Fruit fly (Drosophila melanogaster) whole organism, embryonic: ENCODE measurements around the gene Bem46.

Experiments
- Blimp-1 ChIP-seq: fragments of 200-800 bp; sonication (Bioruptor generic); optimal IDR thresholded peaks from 3 replicates; lab custom pipeline; 2018; ENCODE audit warnings: missing biosample characterization, missing genetic modification characterization, mild to moderate bottlenecking, moderate library complexity, missing genetic modification reagents
- Bteb2 ChIP-seq: fragments of 200-800 bp; sonication (Bioruptor generic); optimal IDR thresholded peaks from 2 replicates; lab custom pipeline; 2016; ENCODE audit warnings: missing biosample characterization, missing genetic modification characterization
- CG10267 ChIP-seq: fragments of 200-800 bp; sonication (Bioruptor generic); optimal IDR thresholded peaks from 2 replicates; lab custom pipeline; 2018; ENCODE audit warnings: missing biosample characterization, mild to moderate bottlenecking, missing genetic modification characterization, moderate library complexity
- CG14441 ChIP-seq: fragments of 200-800 bp; sonication (Bioruptor generic); IDR thresholded peaks from 2 replicates; pipeline ENCODE4 v1.3.6; 2022; ENCODE audit warnings: missing biosample characterization, missing genetic modification characterization
- CG15601 ChIP-seq: fragments of 200-800 bp; sonication (Bioruptor generic); optimal IDR thresholded peaks from 3 replicates; lab custom pipeline; 2019; ENCODE audit warnings: missing biosample characterization, mild to moderate bottlenecking, missing genetic modification characterization, moderate library complexity
- CG16813 ChIP-seq: fragments of 200-800 bp; sonication (Bioruptor generic); IDR thresholded peaks from 3 replicates; pipeline ENCODE4 v1.3.6; 2022; ENCODE audit warnings: missing biosample characterization, missing genetic modification characterization; ENCODE audit not compliant: partially characterized antibody
- CG17186 ChIP-seq: fragments of 200-800 bp; sonication (Bioruptor generic); optimal IDR thresholded peaks from 3 replicates; lab custom pipeline; 2017; ENCODE audit warnings: missing biosample characterization, missing genetic modification reagents, missing genetic modification characterization
- CG17612 ChIP-seq: fragments of 200-800 bp; sonication (Bioruptor generic); IDR thresholded peaks from 2 replicates; pipeline ENCODE4 v1.3.6; 2022; ENCODE audit warnings: missing biosample characterization, missing genetic modification characterization
- CG2116 ChIP-seq: fragments of 200-800 bp; sonication (Bioruptor generic); optimal IDR thresholded peaks from 3 replicates; lab custom pipeline; 2018; ENCODE audit warnings: missing biosample characterization, mild to moderate bottlenecking, missing genetic modification characterization
- CG30431 ChIP-seq: fragments of 200-800 bp; sonication (Bioruptor generic); optimal IDR thresholded peaks from 2 replicates; lab custom pipeline; 2017; ENCODE audit warnings: missing biosample characterization, missing genetic modification characterization
- CG34376 ChIP-seq: fragments of 200-800 bp; sonication (Bioruptor generic); optimal IDR thresholded peaks from 2 replicates; lab custom pipeline; 2018; ENCODE audit warnings: missing biosample characterization, mild to moderate bottlenecking, missing genetic modification characterization
- CG4424 ChIP-seq: fragments of 200-800 bp; sonication (Bioruptor generic); optimal IDR thresholded peaks from 3 replicates; lab custom pipeline; 2016; ENCODE audit warnings: missing biosample characterization, missing genetic modification characterization
- CG6175 ChIP-seq: fragments of 200-800 bp; sonication (Bioruptor generic); IDR thresholded peaks from 3 replicates; pipeline ENCODE4 v1.3.6; 2022; ENCODE audit warnings: missing biosample characterization, missing genetic modification characterization
- CG8944 ChIP-seq: fragments of 200-800 bp; sonication (Bioruptor generic); optimal IDR thresholded peaks from 3 replicates; lab custom pipeline; 2016; ENCODE audit warnings: missing biosample characterization, missing genetic modification characterization
- CG9797 ChIP-seq: fragments of 200-800 bp; sonication (Bioruptor generic); optimal IDR thresholded peaks from 3 replicates; lab custom pipeline; 2018; ENCODE audit warnings: missing biosample characterization, mild to moderate bottlenecking, missing genetic modification characterization
- H15 ChIP-seq: fragments of 200-800 bp; sonication (Bioruptor generic); IDR thresholded peaks from 3 replicates; pipeline ENCODE4 v1.3.6; 2022; ENCODE audit warnings: missing biosample characterization, missing genetic modification characterization
- HLH4C ChIP-seq: fragments of 200-800 bp; sonication (Bioruptor generic); IDR thresholded peaks from 3 replicates; pipeline ENCODE4 v1.3.6; 2022; ENCODE audit warnings: missing biosample characterization, missing genetic modification characterization; ENCODE audit not compliant: partially characterized antibody
- HmgD ChIP-seq: fragments of 200-800 bp; sonication (Bioruptor generic); optimal IDR thresholded peaks from 3 replicates; lab custom pipeline; 2016; ENCODE audit warnings: missing biosample characterization, missing genetic modification characterization
- HmgZ ChIP-seq: fragments of 200-800 bp; sonication (Bioruptor generic); optimal IDR thresholded peaks from 2 replicates; lab custom pipeline; 2018; ENCODE audit warnings: missing biosample characterization, mild to moderate bottlenecking, missing genetic modification characterization
- Lim3 ChIP-seq: fragments of 200-800 bp; sonication (Bioruptor generic); IDR thresholded peaks from 2 replicates; pipeline ENCODE4 v1.3.6; 2022; ENCODE audit warnings: missing biosample characterization, missing genetic modification characterization
- Myb ChIP-seq: fragments of 200-800 bp; sonication (Bioruptor generic); optimal IDR thresholded peaks from 2 replicates; lab custom pipeline; 2016; ENCODE audit warnings: missing biosample characterization, missing genetic modification characterization
- Opbp ChIP-seq: fragments of 200-800 bp; sonication (Bioruptor generic); IDR thresholded peaks from 3 replicates; pipeline ENCODE4 v1.3.6; 2022; ENCODE audit warnings: missing biosample characterization, missing genetic modification characterization; ENCODE audit not compliant: partially characterized antibody
- Sry-β ChIP-seq: fragments of 200-800 bp; sonication (Bioruptor generic); optimal IDR thresholded peaks from 2 replicates; lab custom pipeline; 2018; ENCODE audit warnings: missing biosample characterization, mild to moderate bottlenecking, missing genetic modification characterization, moderate library complexity
- Stat92E ChIP-seq, 3 experiments: fragments of >200 bp in 2 of 3; fragments of 200-800 bp in 1 of 3; sonication (Bioruptor generic) in 1 of 3; optimal IDR thresholded peaks; 2 replicates each; lab custom pipeline; 2017 to 2019; ENCODE audit warnings: missing biosample characterization in 3 of 3, missing genetic modification characterization in 3 of 3, mild to moderate bottlenecking in 1 of 3, moderate library complexity in 1 of 3
- ara ChIP-seq: fragments of 200-800 bp; sonication (Bioruptor generic); IDR thresholded peaks from 2 replicates; pipeline ENCODE4 v1.3.6; 2022; ENCODE audit warnings: missing biosample characterization, missing genetic modification characterization
- ato ChIP-seq: fragments of 200-800 bp; sonication (Bioruptor generic); IDR thresholded peaks from 2 replicates; pipeline ENCODE4 v1.3.6; 2022; ENCODE audit warnings: missing biosample characterization, missing genetic modification characterization; ENCODE audit not compliant: partially characterized antibody
- bbx ChIP-seq: fragments of 200-800 bp; sonication (Bioruptor generic); IDR thresholded peaks from 2 replicates; pipeline ENCODE4 v1.3.6; 2022; ENCODE audit warnings: missing biosample characterization, missing genetic modification characterization; ENCODE audit not compliant: partially characterized antibody
- crc ChIP-seq: fragments of 200-800 bp; sonication (Bioruptor generic); optimal IDR thresholded peaks from 2 replicates; lab custom pipeline; 2016; ENCODE audit warnings: missing biosample characterization, missing genetic modification characterization
- crp ChIP-seq, 2 experiments: fragments of 200-800 bp; sonication (Bioruptor generic); optimal IDR thresholded peaks; 2 replicates in 1 of 2; 3 replicates in 1 of 2; lab custom pipeline; 2017; ENCODE audit warnings: missing biosample characterization in 2 of 2, missing genetic modification characterization in 2 of 2, mild to moderate bottlenecking in 1 of 2, moderate library complexity in 1 of 2
- dan ChIP-seq: fragments of 200-800 bp; sonication (Bioruptor generic); IDR thresholded peaks from 2 replicates; pipeline ENCODE4 v1.3.6; 2022; ENCODE audit warnings: missing biosample characterization, missing genetic modification characterization
- disco-r ChIP-seq: fragments of 200-800 bp; sonication (Bioruptor generic); optimal IDR thresholded peaks from 2 replicates; lab custom pipeline; 2016; ENCODE audit warnings: missing biosample characterization, missing genetic modification characterization
- ewg ChIP-seq: fragments of 200-800 bp; sonication (Bioruptor generic); optimal IDR thresholded peaks from 3 replicates; lab custom pipeline; 2017; ENCODE audit warnings: mild to moderate bottlenecking, missing biosample characterization, missing genetic modification reagents, missing genetic modification characterization
- exex ChIP-seq: fragments of 200-800 bp; sonication (Bioruptor generic); optimal IDR thresholded peaks from 4 replicates; lab custom pipeline; 2018; ENCODE audit warnings: missing biosample characterization, mild to moderate bottlenecking, missing genetic modification characterization, moderate library complexity
- gcm ChIP-seq: fragments of 200-800 bp; sonication (Bioruptor generic); optimal IDR thresholded peaks from 2 replicates; lab custom pipeline; 2019; ENCODE audit warnings: missing biosample characterization, mild to moderate bottlenecking, missing genetic modification characterization, moderate library complexity
- hb ChIP-seq: fragments of 200-800 bp; sonication (Bioruptor generic); IDR thresholded peaks from 3 replicates; pipeline ENCODE4 v1.3.6; 2022; ENCODE audit warnings: missing biosample characterization, missing genetic modification characterization; ENCODE audit not compliant: partially characterized antibody
- hbn ChIP-seq: fragments of 200-800 bp; sonication (Bioruptor generic); IDR thresholded peaks from 2 replicates; pipeline ENCODE4 v1.3.6; 2022; ENCODE audit warnings: missing biosample characterization, missing genetic modification characterization; ENCODE audit not compliant: partially characterized antibody
- inv ChIP-seq: fragments of 200-800 bp; sonication (Bioruptor generic); IDR thresholded peaks from 2 replicates; pipeline ENCODE4 v1.3.6; 2022; ENCODE audit warnings: missing biosample characterization, missing genetic modification characterization; ENCODE audit not compliant: partially characterized antibody
- jigr1 ChIP-seq: fragments of 200-800 bp; sonication (Bioruptor generic); IDR thresholded peaks from 3 replicates; pipeline ENCODE4 v1.3.6; 2022; ENCODE audit warnings: missing biosample characterization, missing genetic modification characterization
- lbe ChIP-seq: fragments of 200-800 bp; sonication (Bioruptor generic); optimal IDR thresholded peaks from 2 replicates; lab custom pipeline; 2016; ENCODE audit warnings: missing biosample characterization, mild to moderate bottlenecking, missing genetic modification characterization
- lola ChIP-seq, 3 experiments: fragments of >200 bp in 2 of 3; fragments of 200-800 bp in 1 of 3; sonication (Bioruptor generic) in 1 of 3; optimal IDR thresholded peaks; 2 replicates each; lab custom pipeline; 2017 to 2019; ENCODE audit warnings: missing biosample characterization in 3 of 3, missing genetic modification characterization in 3 of 3, mild to moderate bottlenecking in 1 of 3, moderate library complexity in 1 of 3
- mld ChIP-seq: fragments of 200-800 bp; sonication (Bioruptor generic); IDR thresholded peaks from 3 replicates; pipeline ENCODE4 v1.3.6; 2022; ENCODE audit warnings: missing biosample characterization, missing genetic modification characterization; ENCODE audit not compliant: partially characterized antibody
- nmo ChIP-seq: fragments of 200-800 bp; sonication (Bioruptor generic); optimal IDR thresholded peaks from 2 replicates; lab custom pipeline; 2018; ENCODE audit warnings: missing biosample characterization, mild to moderate bottlenecking, missing genetic modification characterization, moderate library complexity
- odd ChIP-seq: fragments of 200-800 bp; sonication (Bioruptor generic); optimal IDR thresholded peaks from 2 replicates; lab custom pipeline; 2017; ENCODE audit warnings: missing biosample characterization, mild to moderate bottlenecking, missing genetic modification characterization
- ro ChIP-seq: fragments of 200-800 bp; sonication (Bioruptor generic); IDR thresholded peaks from 2 replicates; pipeline ENCODE4 v1.3.6; 2022; ENCODE audit warnings: missing biosample characterization, missing genetic modification characterization
- sna ChIP-seq: fragments of 200-800 bp; sonication (Bioruptor generic); IDR thresholded peaks from 2 replicates; pipeline ENCODE4 v1.3.6; 2022; ENCODE audit warnings: missing biosample characterization, missing genetic modification characterization; ENCODE audit not compliant: partially characterized antibody
- stc ChIP-seq: fragments of 200-800 bp; sonication (Bioruptor generic); IDR thresholded peaks from 2 replicates; pipeline ENCODE4 v1.3.6; 2022; ENCODE audit warnings: missing biosample characterization, missing genetic modification characterization
- sug ChIP-seq: fragments of 200-800 bp; optimal IDR thresholded peaks from 2 replicates; lab custom pipeline; 2019; ENCODE audit warnings: missing biosample characterization, mild to moderate bottlenecking, missing genetic modification characterization, moderate library complexity
- usp ChIP-seq: fragments of >200 bp; optimal IDR thresholded peaks from 2 replicates; lab custom pipeline; 2017; ENCODE audit warnings: missing biosample characterization, missing genetic modification characterization
- wek ChIP-seq: fragments of 200-800 bp; sonication (Bioruptor generic); optimal IDR thresholded peaks from 3 replicates; lab custom pipeline; 2018; ENCODE audit warnings: missing biosample characterization, mild to moderate bottlenecking, missing genetic modification characterization, moderate library complexity

Bem46 gene

dm6 chr2L:3022986-3023385 lies 35.1 kb downstream of the Bem46 start, which contains the start of the genes alpha4GT1 and Prp40 (continued):
- TF ChIP-seq CG15601 (tag; lab: Kevin White, UChicago) (no peak), HmgD (GFP tag; lab: Kevin White, UChicago) (peak; percentile 6), CG10267 (tag; lab: Kevin White, UChicago) (no peak), hb (GFP tag; lab: Robert Waterston, UW) (peak; percentile 79; the same call in 2 of the 3 replicates), CG2116 (GFP tag; lab: Kevin White, UChicago) (peak; percentile 75), Lim3 (GFP tag; lab: Robert Waterston, UW) (no peak), exex (tag; lab: Kevin White, UChicago) (no peak), CG17612 (GFP tag; lab: Robert Waterston, UW) (no peak), HLH4C (GFP tag; lab: Robert Waterston, UW) (peak; percentile 94), CG4424 (GFP tag; lab: Kevin White, UChicago) (no peak), dan (no peak), CG30431 (GFP tag; lab: Kevin White, UChicago) (no peak), wek (no peak), usp (no peak), Bteb2 (GFP tag; lab: Kevin White, UChicago) (no peak), ro (GFP tag; lab: Robert Waterston, UW) (no peak), CG16813 (GFP tag; lab: Robert Waterston, UW) (peak; percentile 81), H15 (GFP tag; lab: Robert Waterston, UW) (no peak), stc (GFP tag; lab: Robert Waterston, UW) (no peak), sna (GFP tag; lab: Robert Waterston, UW) (peak; percentile 72), Stat92E (GFP tag; optimal IDR thresholded peaks at IDR 0.05; lab: Kevin White, UChicago) (no peak), lola (GFP tag; optimal IDR thresholded peaks at IDR 0.05; lab: Kevin White, UChicago) (no peak), CG8944 (GFP tag; lab: Kevin White, UChicago) (no peak), CG17186 (GFP tag; lab: Kevin White, UChicago) (peak; percentile 73), disco-r (GFP tag; lab: Kevin White, UChicago) (no peak), inv (GFP tag; lab: Robert Waterston, UW) (peak; percentile 69), CG14441 (GFP tag; lab: Robert Waterston, UW) (no peak), ara (GFP tag; lab: Robert Waterston, UW) (no peak), CG9797 (GFP tag; lab: Kevin White, UChicago) (peak; percentile 4), hbn (GFP tag; lab: Robert Waterston, UW) (peak; percentile 71), Myb (GFP tag; lab: Kevin White, UChicago) (peak; percentile 43), ato (GFP tag; lab: Robert Waterston, UW) (peak; percentile 94), Sry-β (peak; percentile 90), Opbp (peak; percentile 85), bbx (GFP tag; lab: Robert Waterston, UW) (peak; percentile 89), Blimp-1 (GFP tag; lab: Kevin White, UChicago) (no peak), crp (GFP tag; optimal IDR thresholded peaks at IDR 0.05; lab: Kevin White, UChicago) (peak in 1 of 2 experiments; percentile 19), gcm (GFP tag; lab: Kevin White, UChicago) (no peak), ewg (GFP tag; lab: Kevin White, UChicago) (no peak), CG6175 (GFP tag; lab: Robert Waterston, UW) (no peak), mld (GFP tag; lab: Robert Waterston, UW) (peak; percentile 80), lbe (GFP tag; lab: Kevin White, UChicago) (no peak), nmo (GFP tag; lab: Kevin White, UChicago) (peak; percentile 5), odd (no peak), crc (GFP tag; lab: Kevin White, UChicago) (no peak), jigr1 (no peak), HmgZ (peak; percentile 49), sug (no peak), CG34376 (no peak)
